Fruit fly (Drosophila melanogaster) whole organism, adult: ENCODE data around the gene Smyd3.

Source experiments
- CG11617 ChIP-seq: fragments of 200-800 bp; sonication (Bioruptor generic); optimal IDR thresholded peaks from 2 replicates; lab custom pipeline; 2017; ENCODE audit warnings: mild to moderate bottlenecking, missing biosample characterization, missing genetic modification reagents, missing genetic modification characterization
- CG12768 ChIP-seq: fragments of 200-800 bp; sonication (Bioruptor generic); optimal IDR thresholded peaks from 2 replicates; lab custom pipeline; 2017; ENCODE audit warnings: missing biosample characterization, missing genetic modification characterization, mild to moderate bottlenecking, moderate library complexity, missing genetic modification reagents
- CG14711 ChIP-seq: fragments of 200-800 bp; sonication (Bioruptor generic); optimal IDR thresholded peaks from 2 replicates; lab custom pipeline; 2018; ENCODE audit warnings: missing biosample characterization, mild to moderate bottlenecking, missing genetic modification characterization, moderate library complexity
- CG1620 ChIP-seq: fragments of 200-800 bp; sonication (Bioruptor generic); optimal IDR thresholded peaks from 2 replicates; lab custom pipeline; 2016; ENCODE audit warnings: missing biosample characterization, missing genetic modification characterization
- CG33017 ChIP-seq: fragments of 200-800 bp; sonication (Bioruptor generic); optimal IDR thresholded peaks from 2 replicates; lab custom pipeline; 2018; ENCODE audit warnings: missing biosample characterization, mild to moderate bottlenecking, missing genetic modification characterization, moderate library complexity
- CG5204 ChIP-seq: fragments of 200-800 bp; sonication (Bioruptor generic); optimal IDR thresholded peaks from 2 replicates; lab custom pipeline; 2016; ENCODE audit warnings: missing biosample characterization, missing genetic modification characterization
- CG7045 ChIP-seq: fragments of 200-800 bp; sonication (Bioruptor generic); optimal IDR thresholded peaks from 2 replicates; lab custom pipeline; 2017; ENCODE audit warnings: missing biosample characterization, mild to moderate bottlenecking, missing genetic modification characterization
- CG7101 ChIP-seq: fragments of 200-800 bp; sonication (Bioruptor generic); optimal IDR thresholded peaks from 2 replicates; lab custom pipeline; 2018; ENCODE audit warnings: missing biosample characterization, mild to moderate bottlenecking, missing genetic modification characterization, moderate library complexity
- Clk ChIP-seq: fragments of 200-800 bp; sonication (Bioruptor generic); optimal IDR thresholded peaks from 2 replicates; lab custom pipeline; 2017; ENCODE audit warnings: missing biosample characterization, missing genetic modification characterization
- Crg-1 ChIP-seq: fragments of 200-800 bp; sonication (Bioruptor generic); optimal IDR thresholded peaks from 2 replicates; lab custom pipeline; 2016; ENCODE audit warnings: missing biosample characterization, missing genetic modification characterization
- Hr96 ChIP-seq: fragments of 200-800 bp; sonication (Bioruptor generic); optimal IDR thresholded peaks from 2 replicates; lab custom pipeline; 2016; ENCODE audit warnings: missing biosample characterization, missing genetic modification characterization
- Mnt ChIP-seq: fragments of 200-800 bp; sonication (Bioruptor generic); optimal IDR thresholded peaks from 2 replicates; lab custom pipeline; 2016; ENCODE audit warnings: missing biosample characterization, mild to moderate bottlenecking, missing genetic modification characterization
- bab1 ChIP-seq: fragments of 200-800 bp; sonication (Bioruptor generic); optimal IDR thresholded peaks from 3 replicates; lab custom pipeline; 2019; ENCODE audit warnings: missing biosample characterization, mild to moderate bottlenecking, missing genetic modification characterization, moderate library complexity
- cic ChIP-seq: fragments of 200-800 bp; sonication (Bioruptor generic); optimal IDR thresholded peaks from 2 replicates; lab custom pipeline; 2017; ENCODE audit warnings: missing biosample characterization, mild to moderate bottlenecking, missing genetic modification characterization, moderate library complexity
- cnc ChIP-seq, 2 experiments: fragments of >200 bp; optimal IDR thresholded peaks; 2 replicates each; lab custom pipeline; 2017
- kay ChIP-seq: fragments of 200-800 bp; sonication (Bioruptor generic); peaks from one replicate; lab custom pipeline; 2016; ENCODE audit warnings: missing biosample characterization, missing genetic modification characterization, borderline replicate concordance
- ovo ChIP-seq: fragments of 200-800 bp; sonication (Bioruptor generic); optimal IDR thresholded peaks from 2 replicates; lab custom pipeline; 2016; ENCODE audit warnings: missing biosample characterization, missing genetic modification characterization
- pad ChIP-seq: fragments of 200-800 bp; sonication (Bioruptor generic); optimal IDR thresholded peaks from 3 replicates; lab custom pipeline; 2017; ENCODE audit warnings: missing biosample characterization, missing genetic modification characterization, mild to moderate bottlenecking, moderate library complexity, missing genetic modification reagents
- tj ChIP-seq: fragments of 200-800 bp; sonication (Bioruptor generic); optimal IDR thresholded peaks from 3 replicates; lab custom pipeline; 2017; ENCODE audit warnings: missing biosample characterization, mild to moderate bottlenecking, missing genetic modification characterization, moderate library complexity
- toe ChIP-seq: fragments of 200-800 bp; sonication (Bioruptor generic); optimal IDR thresholded peaks from 2 replicates; lab custom pipeline; 2016; ENCODE audit warnings: missing biosample characterization, missing genetic modification characterization

Gene Smyd3

DNA sequence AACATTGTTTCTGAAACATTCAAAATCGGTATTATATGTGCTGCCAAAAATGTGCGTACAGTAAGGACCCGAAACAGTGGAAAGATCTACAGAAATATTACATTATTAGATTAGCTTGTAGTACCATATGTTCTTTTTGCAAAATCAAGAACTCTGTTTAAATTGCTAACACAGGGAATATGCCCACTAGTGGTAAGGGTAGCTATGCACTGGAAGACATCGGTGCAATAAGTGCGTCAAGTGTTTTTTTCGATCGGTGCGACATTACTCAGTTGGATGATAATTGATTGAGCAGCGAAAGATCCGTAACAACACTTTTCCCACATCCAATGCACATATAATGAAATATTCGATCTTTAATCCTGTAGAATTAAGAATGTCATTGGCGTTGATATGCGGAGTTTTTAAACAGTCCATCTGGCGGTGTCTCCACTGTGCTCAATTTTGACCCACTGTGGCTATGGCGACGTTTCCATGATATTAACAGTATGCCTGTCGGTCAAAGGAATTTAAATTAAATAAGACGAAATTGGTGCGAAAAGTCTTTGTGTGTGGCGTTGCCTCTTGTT lies 26.5 kb upstream of the Smyd3 start:
- TF ChIP-seq CG14711 (peak; percentile 4), cnc (optimal IDR thresholded peaks at IDR 0.05; lab: Kevin White, UChicago) (no peak), CG12768 (GFP tag; lab: Kevin White, UChicago) (no peak), Clk (GFP tag; lab: Kevin White, UChicago) (no peak), Crg-1 (GFP tag; lab: Kevin White, UChicago) (no peak), CG7101 (tag; lab: Kevin White, UChicago) (peak; percentile 6), ovo (GFP tag; lab: Kevin White, UChicago) (no peak), CG5204 (GFP tag; lab: Kevin White, UChicago) (no peak), cic (no peak), CG7045 (GFP tag; lab: Kevin White, UChicago) (peak; percentile 35), bab1 (GFP tag; lab: Kevin White, UChicago) (no peak), CG33017 (tag; lab: Kevin White, UChicago) (no peak), CG1620 (GFP tag; lab: Kevin White, UChicago) (peak; percentile 8), tj (GFP tag; lab: Kevin White, UChicago) (no peak), kay (no peak)

DNA sequence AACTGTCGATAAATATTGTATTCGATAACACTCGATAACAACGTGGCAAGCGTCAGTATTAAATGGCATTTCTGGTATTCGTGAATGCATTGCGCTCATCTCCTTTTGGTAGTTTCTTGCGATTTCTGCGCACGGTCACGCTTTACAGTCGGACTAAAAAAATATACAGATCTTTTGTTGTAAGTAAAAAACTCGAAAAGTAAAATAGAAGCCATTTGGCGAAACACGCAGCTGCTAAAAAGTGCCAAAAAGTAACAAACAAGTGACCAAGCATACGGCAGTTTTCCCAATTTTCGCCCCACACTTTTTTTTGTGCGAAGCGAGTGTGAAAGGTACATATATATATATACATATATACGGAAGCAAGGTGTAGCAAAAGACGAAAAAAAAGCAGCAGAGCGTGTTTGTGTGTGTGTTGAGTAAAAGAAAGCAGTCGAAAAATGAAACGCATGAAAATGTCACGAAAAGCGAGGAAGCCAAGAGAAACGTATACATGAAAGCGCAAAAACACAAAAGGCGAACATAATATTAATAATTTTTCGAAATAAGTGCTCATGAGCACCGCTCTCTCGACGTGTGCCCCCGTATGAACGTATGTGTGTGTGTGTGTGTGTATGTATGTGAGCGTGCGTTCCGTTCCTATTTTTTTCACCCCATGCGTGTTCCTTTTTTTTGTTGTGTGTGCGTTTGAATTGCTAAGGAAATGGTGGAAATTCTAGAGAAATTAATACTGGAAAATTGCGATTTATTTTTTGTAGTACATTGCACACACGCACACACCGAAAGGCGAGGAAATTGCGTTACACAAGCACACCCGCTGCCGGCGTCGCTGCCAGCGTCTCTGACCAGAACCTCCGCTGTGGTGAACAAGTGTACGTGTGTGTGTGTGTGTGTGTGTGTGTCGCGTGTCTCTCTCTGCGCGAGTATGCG lies 25.4 kb upstream of the Smyd3 start, which contains the start of gene sgg:
sgg (plus strand) TSS at position 106 of the 930 bp plus-strand sequence.
- TF ChIP-seq Mnt (GFP tag; lab: Kevin White, UChicago) (peak; percentile 52), CG11617 (GFP tag; lab: Kevin White, UChicago) (no peak), CG14711 (no peak), bab1 (GFP tag; lab: Kevin White, UChicago) (peak; percentile 60), Clk (GFP tag; lab: Kevin White, UChicago) (no peak), Hr96 (GFP tag; lab: Kevin White, UChicago) (no peak), cic (no peak)

DNA sequence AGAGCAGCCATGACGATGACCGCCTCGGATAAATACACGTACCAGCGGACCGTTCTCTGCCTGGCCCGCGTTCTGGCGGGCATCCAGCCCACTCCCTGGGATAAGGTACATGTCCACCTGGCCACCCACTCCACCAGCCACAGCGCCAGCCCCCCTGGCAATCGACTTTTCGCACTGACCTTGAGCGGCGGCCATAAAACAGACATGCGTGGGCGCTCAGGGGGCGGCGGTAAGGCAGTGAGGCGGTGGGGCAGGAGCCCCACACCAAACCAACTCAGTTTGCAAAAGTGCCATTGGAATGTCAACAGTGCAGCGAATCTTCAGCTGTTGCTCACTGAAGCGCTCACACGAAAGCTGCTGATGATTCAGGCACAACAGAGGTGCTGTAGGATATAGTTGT lies 16.3 kb upstream of the Smyd3 start:
- TF ChIP-seq cic, result no peak
- no peak for TF ChIP-seq CG14711
- TF ChIP-seq tj (GFP tag; lab: Kevin White, UChicago), result no peak
- TF ChIP-seq CG12768 (GFP tag; lab: Kevin White, UChicago), result no peak
- no peak for TF ChIP-seq CG1620 (GFP tag; lab: Kevin White, UChicago)
- TF ChIP-seq ovo (GFP tag; lab: Kevin White, UChicago), result no peak
- no peak for TF ChIP-seq CG33017 (tag; lab: Kevin White, UChicago)
- TF ChIP-seq Hr96 (GFP tag; lab: Kevin White, UChicago), result no peak
- TF ChIP-seq CG7045 (GFP tag; lab: Kevin White, UChicago), result no peak
- no peak for TF ChIP-seq Crg-1 (GFP tag; lab: Kevin White, UChicago)
- TF ChIP-seq pad (GFP tag; lab: Kevin White, UChicago), result no peak
- no peak for TF ChIP-seq cnc (optimal IDR thresholded peaks at IDR 0.05; lab: Kevin White, UChicago)
- TF ChIP-seq CG7101 (tag; lab: Kevin White, UChicago), result no peak
- no peak for TF ChIP-seq bab1 (GFP tag; lab: Kevin White, UChicago)
- TF ChIP-seq CG5204 (GFP tag; lab: Kevin White, UChicago), result no peak
- no peak for TF ChIP-seq Mnt (GFP tag; lab: Kevin White, UChicago)
- no peak for TF ChIP-seq CG11617 (GFP tag; lab: Kevin White, UChicago)

DNA sequence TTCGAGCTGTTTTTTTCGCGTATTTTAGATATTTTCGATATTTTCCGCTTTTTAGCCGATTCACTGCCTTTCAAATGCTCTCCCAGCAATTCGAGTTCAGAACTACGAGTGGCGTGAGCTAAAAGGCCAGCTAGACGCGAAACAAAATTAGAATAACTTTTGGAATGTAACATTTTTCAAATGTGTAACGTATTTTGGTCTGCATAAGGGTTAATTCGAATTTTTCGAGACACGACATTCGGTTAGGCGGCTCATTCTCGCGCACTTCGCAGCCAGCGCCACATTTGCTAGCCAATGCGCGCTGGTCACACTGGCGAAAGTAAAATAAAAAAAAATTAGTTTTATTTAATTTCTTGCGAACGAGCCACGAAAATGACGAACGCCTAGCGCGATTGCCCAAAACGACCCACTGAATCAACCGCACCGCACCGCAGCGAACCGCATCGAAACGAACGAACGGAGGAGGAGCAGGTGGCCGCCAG lies 15.9 kb upstream of the Smyd3 start, which contains the start of the genes brv3 and Pi4KIIIalpha:
brv3 (minus strand) TSS at position 51 of the 482 bp plus-strand sequence.
Pi4KIIIalpha (plus strand) TSS at position 280 of the 482 bp plus-strand sequence.
- no peak for TF ChIP-seq CG11617 (GFP tag; lab: Kevin White, UChicago)
- TF ChIP-seq ovo (GFP tag; lab: Kevin White, UChicago), result no peak
- TF ChIP-seq toe (GFP tag; lab: Kevin White, UChicago), result no peak
- TF ChIP-seq CG14711, result no peak
- no peak for TF ChIP-seq CG5204 (GFP tag; lab: Kevin White, UChicago)
- TF ChIP-seq bab1 (GFP tag; lab: Kevin White, UChicago), result peak; percentile 6
- TF ChIP-seq Mnt (GFP tag; lab: Kevin White, UChicago), result peak; percentile 2
- TF ChIP-seq CG33017 (tag; lab: Kevin White, UChicago), result no peak
- TF ChIP-seq kay, result no peak
- no peak for TF ChIP-seq Crg-1 (GFP tag; lab: Kevin White, UChicago)

DNA sequence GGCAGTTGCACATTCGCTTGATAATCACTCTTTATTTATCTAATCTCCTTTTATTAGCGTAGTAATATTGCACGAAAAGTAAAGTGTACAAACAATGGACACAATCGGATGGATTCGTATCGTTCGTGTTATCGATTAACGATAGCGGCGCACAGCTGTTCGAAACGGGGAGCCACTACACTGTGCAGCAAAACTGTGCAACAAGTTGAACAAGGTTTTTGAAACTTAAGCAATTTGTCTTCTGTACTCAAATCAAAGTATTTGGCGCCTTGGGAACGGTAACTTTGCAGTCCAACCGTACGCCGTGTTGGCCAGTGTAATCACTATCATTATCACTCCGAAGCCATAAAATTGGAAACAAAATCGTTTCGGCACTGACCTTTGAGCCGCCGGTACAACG lies 11.0 kb upstream of the Smyd3 start, which contains the start of the genes Tsp3A and Seipin:
Tsp3A (minus strand) TSS at position 88 of the 400 bp plus-strand sequence.
Seipin (plus strand) TSS at position 149 of the 400 bp plus-strand sequence.
- peak; percentile 48 for TF ChIP-seq CG1620 (GFP tag; lab: Kevin White, UChicago)
- peak; percentile 67 for TF ChIP-seq Clk (GFP tag; lab: Kevin White, UChicago)
- peak; percentile 88 for TF ChIP-seq CG11617 (GFP tag; lab: Kevin White, UChicago)
- peak; percentile 97 for TF ChIP-seq CG12768 (GFP tag; lab: Kevin White, UChicago)
- peak; percentile 30 for TF ChIP-seq ovo (GFP tag; lab: Kevin White, UChicago)
- TF ChIP-seq pad (GFP tag; lab: Kevin White, UChicago), result peak; percentile 75
- TF ChIP-seq CG7101 (tag; lab: Kevin White, UChicago), result peak; percentile 88
- TF ChIP-seq Hr96 (GFP tag; lab: Kevin White, UChicago), result no peak
- TF ChIP-seq Crg-1 (GFP tag; lab: Kevin White, UChicago), result peak; percentile 51
- peak; percentile 60 for TF ChIP-seq cic
- no peak for TF ChIP-seq CG5204 (GFP tag; lab: Kevin White, UChicago)
- peak; percentile 79 for TF ChIP-seq CG7045 (GFP tag; lab: Kevin White, UChicago)
- peak; percentile 84 for TF ChIP-seq bab1 (GFP tag; lab: Kevin White, UChicago)
- no peak for TF ChIP-seq cnc (optimal IDR thresholded peaks at IDR 0.05; lab: Kevin White, UChicago)
- TF ChIP-seq CG14711, result peak; percentile 84
- TF ChIP-seq toe (GFP tag; lab: Kevin White, UChicago), result no peak
- TF ChIP-seq tj (GFP tag; lab: Kevin White, UChicago), result peak; percentile 87
- no peak for TF ChIP-seq kay
- peak; percentile 83 for TF ChIP-seq CG33017 (tag; lab: Kevin White, UChicago)
- TF ChIP-seq Mnt (GFP tag; lab: Kevin White, UChicago), result peak; percentile 61
